Fruit fly (Drosophila melanogaster): ENCODE results near the gene Tcs4.

Tcs4 gene

dm6 chrX:19701611-19702010 lies at the start of gene Tcs4:
Gene Tcs4, minus strand, starts transcription at chrX:19701755.
- TF ChIP-seq CTCF (optimal IDR thresholded peaks at IDR 0.05) (no peak), CG8478 (optimal IDR thresholded peaks at IDR 0.05) (no peak)

dm6 chrX:19750626-19751149 lies 49.1 kb upstream of the Tcs4 start, which contains the start of gene Abcd3:
Gene Abcd3, plus strand, starts transcription at chrX:19750770.
- TF ChIP-seq CTCF (optimal IDR thresholded peaks at IDR 0.05), result no peak
- no peak for TF ChIP-seq CG8478 (optimal IDR thresholded peaks at IDR 0.05)

DNA sequence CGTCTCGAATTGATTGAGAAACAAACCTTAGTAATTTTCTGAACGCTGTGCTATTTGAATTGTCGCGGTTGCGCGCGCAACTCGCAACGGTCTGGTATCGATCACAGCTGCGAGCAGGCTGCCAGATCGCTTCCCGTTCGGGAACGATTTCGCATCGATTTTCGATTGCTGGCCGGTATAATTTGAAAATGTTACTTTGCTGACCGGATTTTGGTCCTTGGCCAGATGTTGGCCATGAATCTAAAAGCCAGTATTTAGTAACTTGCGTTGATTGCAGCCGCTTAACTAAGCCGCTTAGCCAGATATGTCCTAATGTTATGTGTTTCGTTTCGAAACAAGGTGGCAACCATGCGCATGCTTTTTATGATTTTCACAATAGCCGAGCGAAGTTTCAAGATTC lies 47.0 kb upstream of the Tcs4 start:
- no peak for TF ChIP-seq CG8478 (optimal IDR thresholded peaks at IDR 0.05)
- TF ChIP-seq CTCF (optimal IDR thresholded peaks at IDR 0.05), result peak in 1 of 2 experiments; percentile 37

- TF ChIP-seq CG8478 (optimal IDR thresholded peaks at IDR 0.05) (no peak), CTCF (optimal IDR thresholded peaks at IDR 0.05) (no peak)
Observed at dm6 chrX:19748014-19748413, 46.5 kb upstream of the Tcs4 start, which contains the start of gene Alr. Gene Alr, plus strand, starts transcription at chrX:19748314.

dm6 chrX:19745908-19746604 lies 44.5 kb upstream of the Tcs4 start, which contains the start of gene parvin:
Gene parvin, plus strand, starts transcription at chrX:19746041.
- TF ChIP-seq CG8478 (optimal IDR thresholded peaks at IDR 0.05), result no peak
- no peak for TF ChIP-seq CTCF (optimal IDR thresholded peaks at IDR 0.05)

DNA sequence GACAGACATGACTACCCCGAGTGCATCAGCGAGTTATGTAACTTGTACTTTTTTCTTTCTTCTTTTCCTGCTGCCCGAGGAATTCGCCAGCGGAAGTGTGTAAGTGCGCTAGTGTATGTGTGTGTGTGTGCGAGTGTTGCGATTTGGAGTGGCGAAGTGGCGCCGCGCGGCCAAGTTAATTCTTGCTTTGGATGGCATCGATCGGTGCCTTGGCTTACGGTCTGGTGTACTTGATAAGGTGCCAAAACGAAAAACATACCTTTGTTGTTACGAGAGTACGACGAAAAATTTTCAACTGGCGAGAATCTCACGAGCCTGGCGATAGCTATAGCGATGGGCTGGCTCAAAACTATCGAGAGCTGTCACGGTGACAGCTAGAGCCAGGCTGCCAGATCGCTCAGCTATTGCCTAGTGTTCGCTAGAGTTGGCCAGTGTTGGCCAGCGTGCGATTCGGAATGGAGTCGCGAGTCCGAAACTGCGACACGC lies 42.5 kb upstream of the Tcs4 start, which contains the start of the genes CG18809, COX6B, CG33932 and Rpp20:
CG18809 (minus strand) TSS at position 333 of the 486 bp plus-strand sequence.
COX6B (minus strand) TSS at position 333 of the 486 bp plus-strand sequence.
CG33932 (plus strand) TSS at position 429 of the 486 bp plus-strand sequence.
Rpp20 (plus strand) TSS at position 429 of the 486 bp plus-strand sequence.
- TF ChIP-seq CG8478 (optimal IDR thresholded peaks at IDR 0.05) (no peak), CTCF (optimal IDR thresholded peaks at IDR 0.05) (peak; percentile 33 to 57)

dm6 chrX:19737872-19738271 lies 36.3 kb upstream of the Tcs4 start:
- no peak for TF ChIP-seq CG8478 (optimal IDR thresholded peaks at IDR 0.05)
- TF ChIP-seq CTCF (optimal IDR thresholded peaks at IDR 0.05), result no peak

dm6 chrX:19735270-19735669 lies 33.7 kb upstream of the Tcs4 start, which contains the start of gene CG14234:
Gene CG14234, plus strand, starts transcription at chrX:19735570.
- no peak for TF ChIP-seq CG8478 (optimal IDR thresholded peaks at IDR 0.05)

- no peak for TF ChIP-seq CG8478 (optimal IDR thresholded peaks at IDR 0.05)
- no peak for TF ChIP-seq CTCF (optimal IDR thresholded peaks at IDR 0.05)
Observed at dm6 chrX:19730844-19731243, 29.3 kb upstream of the Tcs4 start, which contains the start of gene AP-1-2beta. Gene AP-1-2beta, plus strand, starts transcription at chrX:19731004.

- TF ChIP-seq CTCF (optimal IDR thresholded peaks at IDR 0.05), result peak; percentile 62 to 76
- TF ChIP-seq CG8478 (optimal IDR thresholded peaks at IDR 0.05), result no peak
Observed at dm6 chrX:19717988-19718973, 16.7 kb upstream of the Tcs4 start, which contains the start of gene CG12531. Gene CG12531, plus strand, starts transcription at chrX:19718923.

- TF ChIP-seq CTCF (optimal IDR thresholded peaks at IDR 0.05) (no peak), CG8478 (optimal IDR thresholded peaks at IDR 0.05) (no peak)
Observed at dm6 chrX:19717041-19717440, 15.5 kb upstream of the Tcs4 start.

DNA sequence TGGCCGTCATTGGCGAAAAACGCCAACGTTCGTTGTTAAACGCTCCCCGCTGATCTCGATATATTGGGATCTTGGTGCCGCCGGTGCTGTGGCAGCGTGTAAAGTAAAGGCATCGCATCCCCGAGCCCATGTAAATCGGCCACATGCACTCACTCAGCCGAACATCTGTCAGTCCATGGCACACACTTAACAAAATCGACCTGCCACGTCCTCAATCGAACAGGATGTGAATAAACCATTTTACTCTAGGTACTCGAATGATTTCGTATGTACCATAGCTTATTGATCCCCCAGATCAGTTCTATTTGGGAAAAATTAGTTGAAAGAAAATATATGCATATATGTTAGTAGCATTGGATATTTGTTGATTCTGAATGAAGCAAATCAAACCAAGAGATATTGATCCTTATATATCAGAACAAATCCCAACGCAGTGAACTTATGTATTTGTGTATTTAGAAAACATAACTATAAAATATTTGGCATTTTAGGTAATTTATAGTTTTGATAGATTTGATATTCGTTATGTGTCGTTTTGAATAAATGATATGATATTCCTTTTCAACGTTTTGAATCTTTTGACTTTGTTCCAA lies 14.9 kb upstream of the Tcs4 start:
- TF ChIP-seq CG8478 (optimal IDR thresholded peaks at IDR 0.05), result no peak

- TF ChIP-seq CTCF (optimal IDR thresholded peaks at IDR 0.05), result no peak
- TF ChIP-seq CG8478 (optimal IDR thresholded peaks at IDR 0.05), result no peak
Observed at dm6 chrX:19714816-19715215, 13.3 kb upstream of the Tcs4 start.

DNA sequence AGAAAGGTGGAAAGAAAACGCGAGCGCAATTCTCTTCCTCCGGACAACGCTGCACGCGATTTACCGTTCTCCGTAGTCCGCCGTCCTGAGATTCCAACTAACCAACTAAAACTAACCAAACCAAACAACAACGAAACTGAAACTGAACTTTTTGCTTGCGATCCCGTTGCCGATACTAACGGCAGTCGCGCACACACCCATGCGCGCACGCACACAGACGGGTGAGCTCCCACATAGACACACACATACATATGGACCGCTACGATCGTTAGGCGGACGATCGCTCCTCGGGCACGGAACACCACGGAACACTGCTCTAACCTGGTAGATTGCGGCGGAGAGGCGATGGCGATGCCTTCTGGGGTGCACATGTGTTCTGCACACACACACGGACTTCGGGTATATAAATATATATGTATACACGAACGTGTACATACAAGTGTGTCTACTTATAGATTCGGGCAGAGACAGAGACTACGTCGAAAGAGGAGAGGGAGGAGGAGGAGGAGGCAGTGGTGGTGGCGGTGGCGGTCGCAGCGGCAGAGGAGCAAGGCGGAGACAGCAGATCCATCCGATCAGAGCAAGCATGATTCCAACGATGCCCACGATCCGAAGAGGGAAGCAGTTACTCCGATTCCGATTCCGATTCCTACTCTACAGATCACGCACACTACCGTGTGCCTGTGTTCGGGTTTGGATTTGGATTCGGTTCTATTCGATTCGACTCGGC lies 11.5 kb upstream of the Tcs4 start, which contains the start of gene meso18E:
meso18E (minus strand) TSS at position 148 of the 730 bp plus-strand sequence.
- TF ChIP-seq CG8478 (optimal IDR thresholded peaks at IDR 0.05) (no peak), CTCF (optimal IDR thresholded peaks at IDR 0.05) (no peak)

All from S2 (cell line).